Worm (Caenorhabditis elegans) whole organism, L4 larva: Measurements from ENCODE around the gene F40A3.3.

ENCODE experiments used
- F26F4.8 ChIP-seq: fragments of 200-800 bp; sonication (Bioruptor generic); conservative IDR thresholded peaks from 2 replicates; pipeline ENCODE4 v1.3.6; 2022; ENCODE audit warnings: missing genetic modification characterization, missing compliant biosample characterization
- F37D6.2 ChIP-seq: sonication (generic microtip); optimal IDR thresholded peaks from 2 replicates; lab custom pipeline; 2016; ENCODE audit warnings: mild to moderate bottlenecking, missing genetic modification characterization, missing compliant biosample characterization
- F44E2.7 ChIP-seq: fragments of 200-800 bp; sonication (Bioruptor generic); IDR thresholded peaks from 2 replicates; pipeline ENCODE4 v2.1.2; 2022; ENCODE audit warnings: missing genetic modification characterization, missing compliant biosample characterization
- F49E8.2 ChIP-seq: sonication (generic microtip); optimal IDR thresholded peaks from 2 replicates; lab custom pipeline; 2016; ENCODE audit warnings: missing compliant biosample characterization, mild to moderate bottlenecking, missing genetic modification characterization, borderline replicate concordance
- R02D3.7 ChIP-seq: fragments of 150-350 bp; sonication (generic microtip); optimal IDR thresholded peaks from 3 replicates; lab custom pipeline; 2014; ENCODE audit warnings: missing biosample characterization, missing genetic modification characterization
- ZK337.2 ChIP-seq: fragments of 200-800 bp; sonication (Bioruptor generic); IDR thresholded peaks from 2 replicates; pipeline ENCODE4 v1.3.6; 2022; ENCODE audit warnings: missing genetic modification reagents, missing genetic modification characterization, missing compliant biosample characterization
- ZK546.5 ChIP-seq, 2 experiments: sonication (generic microtip); optimal IDR thresholded peaks; 2 replicates each; lab custom pipeline; 2017; ENCODE audit warnings: missing biosample characterization in 2 of 2, missing genetic modification characterization in 2 of 2
- aha-1 ChIP-seq: fragments of 150-350 bp; peaks from one replicate; lab custom pipeline; 2014; ENCODE audit warnings: missing biosample characterization, missing genetic modification characterization
- aly-2 ChIP-seq: sonication (generic microtip); optimal IDR thresholded peaks from 2 replicates; lab custom pipeline; 2018; ENCODE audit warnings: missing biosample characterization, missing genetic modification characterization
- ceh-32 ChIP-seq: sonication (generic microtip); optimal IDR thresholded peaks from 2 replicates; lab custom pipeline; 2016; ENCODE audit warnings: mild to moderate bottlenecking, missing genetic modification characterization, missing compliant biosample characterization; ENCODE audit not compliant: poor library complexity
- ceh-44 ChIP-seq: fragments of 200-800 bp; sonication (Bioruptor generic); IDR thresholded peaks from 2 replicates; pipeline ENCODE4 v1.3.6; 2022; ENCODE audit warnings: missing genetic modification reagents, missing genetic modification characterization, missing compliant biosample characterization
- ceh-62 ChIP-seq: sonication (generic microtip); optimal IDR thresholded peaks from 2 replicates; lab custom pipeline; 2017; ENCODE audit warnings: missing biosample characterization, missing genetic modification characterization
- ceh-82 ChIP-seq: sonication (generic microtip); optimal IDR thresholded peaks from 2 replicates; lab custom pipeline; 2017; ENCODE audit warnings: missing biosample characterization, missing genetic modification characterization
- ctbp-1 ChIP-seq: fragments of 200-800 bp; sonication (Bioruptor generic); IDR thresholded peaks from 2 replicates; pipeline ENCODE4 v1.3.6; 2022; ENCODE audit warnings: missing genetic modification reagents, missing genetic modification characterization, missing compliant biosample characterization
- daf-16 ChIP-seq, 3 experiments: sonication (generic microtip); optimal IDR thresholded peaks; 2 replicates each; lab custom pipeline; 2016 to 2017; ENCODE audit warnings: missing genetic modification characterization in 3 of 3, missing genetic modification reagents in 3 of 3, mild to moderate bottlenecking in 2 of 3, missing compliant biosample characterization in 2 of 3, missing biosample characterization in 1 of 3, moderate library complexity in 1 of 3
- dmd-6 ChIP-seq: fragments of 200-800 bp; sonication (Bioruptor generic); IDR thresholded peaks from 2 replicates; pipeline ENCODE4 v1.3.6; 2022; ENCODE audit warnings: missing genetic modification reagents, missing genetic modification characterization, missing compliant biosample characterization
- fos-1 ChIP-seq: fragments of 150-350 bp; optimal IDR thresholded peaks from 2 replicates; lab custom pipeline; 2014; ENCODE audit warnings: missing biosample characterization, missing genetic modification characterization
- gei-8 ChIP-seq: fragments of 200-800 bp; sonication (Bioruptor generic); optimal IDR thresholded peaks from 2 replicates; lab custom pipeline; 2018; ENCODE audit warnings: mild to moderate bottlenecking, missing genetic modification characterization, missing compliant biosample characterization
- hlh-11 ChIP-seq: fragments of 200-800 bp; sonication (Bioruptor generic); optimal IDR thresholded peaks from 2 replicates; lab custom pipeline; 2018; ENCODE audit warnings: mild to moderate bottlenecking, missing genetic modification characterization, missing compliant biosample characterization
- hlh-30 ChIP-seq: sonication (generic microtip); optimal IDR thresholded peaks from 2 replicates; lab custom pipeline; 2017; ENCODE audit warnings: antibody characterized with exemption, mild to moderate bottlenecking, missing genetic modification characterization, missing compliant biosample characterization; ENCODE audit not compliant: insufficient read depth
- hmg-1.1 ChIP-seq: fragments of 200-800 bp; sonication (Bioruptor generic); IDR thresholded peaks from 2 replicates; pipeline ENCODE4 v1.3.6; 2022; ENCODE audit warnings: missing genetic modification reagents, missing genetic modification characterization, missing compliant biosample characterization
- jun-1 ChIP-seq: fragments of 150-350 bp; optimal IDR thresholded peaks from 2 replicates; lab custom pipeline; 2014; ENCODE audit warnings: missing biosample characterization, missing genetic modification reagents, missing genetic modification characterization
- lim-7 ChIP-seq: fragments of 200-800 bp; sonication (Bioruptor generic); IDR thresholded peaks from 2 replicates; pipeline ENCODE4 v1.3.6; 2022; ENCODE audit warnings: missing genetic modification characterization, missing compliant biosample characterization
- lin-15B ChIP-seq: fragments of 150-350 bp; sonication (generic microtip); optimal IDR thresholded peaks from 3 replicates; lab custom pipeline; 2014; ENCODE audit warnings: missing biosample characterization, missing genetic modification characterization
- lin-38 ChIP-seq: fragments of 200-800 bp; sonication (Bioruptor generic); IDR thresholded peaks from 2 replicates; pipeline ENCODE4 v1.3.6; 2022; ENCODE audit warnings: missing genetic modification reagents, missing genetic modification characterization, missing compliant biosample characterization
- lir-3 ChIP-seq: sonication (generic microtip); optimal IDR thresholded peaks from 2 replicates; lab custom pipeline; 2016; ENCODE audit warnings: mild to moderate bottlenecking, missing genetic modification characterization, missing compliant biosample characterization
- lsy-2 ChIP-seq, 2 experiments: fragments of 150-350 bp in 1 of 2; sonication (generic microtip) in 1 of 2; optimal IDR thresholded peaks; 2 replicates each; lab custom pipeline; 2014 to 2017; ENCODE audit warnings: missing biosample characterization in 2 of 2, missing genetic modification characterization in 2 of 2
- mes-2 ChIP-seq: sonication (generic microtip); optimal IDR thresholded peaks from 2 replicates; lab custom pipeline; 2016; ENCODE audit warnings: missing genotype, mild to moderate bottlenecking, missing genetic modification characterization, missing compliant biosample characterization; ENCODE audit not compliant: poor library complexity, severe bottlenecking
- mxl-2 ChIP-seq: fragments of 200-800 bp; sonication (Bioruptor generic); conservative IDR thresholded peaks from 2 replicates; pipeline ENCODE4 v1.3.6; 2022; ENCODE audit warnings: missing genetic modification reagents, missing genetic modification characterization, missing compliant biosample characterization
- nhr-10 ChIP-seq: fragments of 150-350 bp; optimal IDR thresholded peaks from 2 replicates; lab custom pipeline; 2014; ENCODE audit warnings: missing biosample characterization, missing genetic modification characterization
- nhr-102 ChIP-seq: sonication (generic microtip); optimal IDR thresholded peaks from 2 replicates; lab custom pipeline; 2016; ENCODE audit warnings: mild to moderate bottlenecking, missing genetic modification characterization, moderate library complexity, missing compliant biosample characterization
- nhr-111 ChIP-seq: fragments of 200-800 bp; sonication (Bioruptor generic); optimal IDR thresholded peaks from 2 replicates; lab custom pipeline; 2018; ENCODE audit warnings: mild to moderate bottlenecking, missing genetic modification characterization, missing compliant biosample characterization
- nhr-237 ChIP-seq: sonication (generic microtip); optimal IDR thresholded peaks from 2 replicates; lab custom pipeline; 2017; ENCODE audit warnings: missing biosample characterization, missing genetic modification characterization
- nhr-6 ChIP-seq: fragments of 150-350 bp; optimal IDR thresholded peaks from 2 replicates; lab custom pipeline; 2014; ENCODE audit warnings: missing biosample characterization, missing genetic modification characterization
- pha-4 ChIP-seq, 2 experiments: fragments of 150-350 bp in 1 of 2; fragments of 200-800 bp in 1 of 2; sonication (Bioruptor generic) in 1 of 2; IDR thresholded peaks in 1 of 2; optimal IDR thresholded peaks in 1 of 2; 2 replicates each; pipeline versions ENCODE4 v1.3.6 to Lab custom; 2014 to 2022; ENCODE audit warnings: missing genetic modification characterization in 2 of 2, missing genetic modification reagents in 2 of 2, missing biosample characterization in 1 of 2, missing compliant biosample characterization in 1 of 2
- php-3 ChIP-seq: fragments of 200-800 bp; sonication (Bioruptor generic); IDR thresholded peaks from 2 replicates; pipeline ENCODE4 v1.3.6; 2022; ENCODE audit warnings: missing genetic modification reagents, missing genetic modification characterization, missing compliant biosample characterization
- pqm-1 ChIP-seq: sonication (generic microtip); optimal IDR thresholded peaks from 2 replicates; lab custom pipeline; 2017; ENCODE audit warnings: missing biosample characterization, missing genetic modification characterization
- rbr-2 ChIP-seq: sonication (generic microtip); optimal IDR thresholded peaks from 2 replicates; lab custom pipeline; 2016; ENCODE audit warnings: missing genotype, missing genetic modification characterization, missing compliant biosample characterization
- skn-1 ChIP-seq: fragments of 150-350 bp; optimal IDR thresholded peaks from 2 replicates; lab custom pipeline; 2014; ENCODE audit warnings: missing biosample characterization, missing genetic modification characterization
- spr-1 ChIP-seq: sonication (generic microtip); optimal IDR thresholded peaks from 2 replicates; lab custom pipeline; 2016; ENCODE audit warnings: mild to moderate bottlenecking, missing genetic modification characterization, missing compliant biosample characterization
- spr-3 ChIP-seq: fragments of 200-800 bp; sonication (Bioruptor generic); optimal IDR thresholded peaks from 2 replicates; lab custom pipeline; 2018; ENCODE audit warnings: mild to moderate bottlenecking, missing genetic modification characterization, missing compliant biosample characterization
- unc-130 ChIP-seq: sonication (generic microtip); optimal IDR thresholded peaks from 2 replicates; lab custom pipeline; 2016; ENCODE audit warnings: missing genetic modification reagents, missing genetic modification characterization, missing compliant biosample characterization
- vab-7 ChIP-seq: fragments of 200-800 bp; sonication (Bioruptor generic); IDR thresholded peaks from 2 replicates; pipeline ENCODE4 v1.3.6; 2022; ENCODE audit warnings: missing genetic modification reagents, missing genetic modification characterization, missing compliant biosample characterization
- zip-11 ChIP-seq: fragments of 200-800 bp; sonication (Bioruptor generic); IDR thresholded peaks from 2 replicates; pipeline ENCODE4 v1.3.6; 2022; ENCODE audit warnings: missing genetic modification characterization, missing compliant biosample characterization
- ztf-11 ChIP-seq: fragments of 150-350 bp; optimal IDR thresholded peaks from 2 replicates; lab custom pipeline; 2014; ENCODE audit warnings: missing biosample characterization, missing genetic modification characterization

F40A3.3 gene

DNA sequence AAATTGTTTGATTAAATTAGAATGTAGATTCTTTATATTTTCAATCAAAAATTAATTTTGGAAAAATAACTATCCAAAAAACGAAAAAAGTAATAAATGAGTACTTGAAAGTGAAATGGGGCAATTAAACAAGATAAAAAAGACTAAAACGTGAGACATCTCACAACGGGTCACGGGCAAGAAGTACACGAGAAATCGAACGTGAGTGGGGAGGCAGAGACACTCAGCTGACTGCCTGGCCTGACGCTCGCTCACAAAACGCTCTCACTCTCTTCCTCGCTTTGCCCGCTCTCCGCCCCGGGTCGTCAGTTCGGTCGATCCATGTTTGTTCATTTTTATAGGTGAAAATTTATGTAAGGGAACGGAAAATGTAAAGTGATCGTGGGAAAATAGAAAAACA is 29.0 kb upstream of the F40A3.3 start (continued):
- peak; percentile 97 for TF ChIP-seq hlh-30 (tag; lab: Kevin White, UChicago)
- TF ChIP-seq R02D3.7 (tag; lab: Kevin White, UChicago), result no peak
- peak; percentile 42 for TF ChIP-seq mes-2
- no peak for TF ChIP-seq jun-1 (tag; lab: Kevin White, UChicago)
- no peak for TF ChIP-seq rbr-2

DNA sequence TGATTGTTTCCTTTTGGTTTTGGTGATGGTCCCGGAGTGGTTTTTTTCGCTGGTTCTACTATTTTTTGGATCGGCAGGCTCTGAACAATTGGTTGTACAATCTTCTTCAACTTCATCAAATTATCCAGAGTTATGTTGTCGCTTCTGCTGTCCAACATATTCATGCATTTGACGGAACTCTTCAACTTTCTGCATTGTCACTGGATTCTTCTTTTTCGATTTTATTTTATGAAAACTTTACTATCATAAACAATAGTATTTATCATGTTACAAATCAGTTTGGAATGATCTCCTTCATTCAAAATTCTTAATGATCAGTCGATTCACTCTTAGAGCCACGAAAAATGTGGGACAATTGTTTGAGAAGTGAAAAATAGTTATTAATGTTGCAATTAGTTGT is 25.2 kb upstream of the F40A3.3 start:
- TF ChIP-seq ctbp-1 (no peak), aha-1 (tag; lab: Kevin White, UChicago) (peak; percentile 84), lin-15B (no peak), spr-3 (GFP tag; lab: Kevin White, UChicago) (no peak), lin-38 (GFP tag; lab: Robert Waterston, UW) (peak; percentile 36; the same call in 1 of the 2 replicates), F49E8.2 (tag; lab: Kevin White, UChicago) (peak; percentile 9)

DNA sequence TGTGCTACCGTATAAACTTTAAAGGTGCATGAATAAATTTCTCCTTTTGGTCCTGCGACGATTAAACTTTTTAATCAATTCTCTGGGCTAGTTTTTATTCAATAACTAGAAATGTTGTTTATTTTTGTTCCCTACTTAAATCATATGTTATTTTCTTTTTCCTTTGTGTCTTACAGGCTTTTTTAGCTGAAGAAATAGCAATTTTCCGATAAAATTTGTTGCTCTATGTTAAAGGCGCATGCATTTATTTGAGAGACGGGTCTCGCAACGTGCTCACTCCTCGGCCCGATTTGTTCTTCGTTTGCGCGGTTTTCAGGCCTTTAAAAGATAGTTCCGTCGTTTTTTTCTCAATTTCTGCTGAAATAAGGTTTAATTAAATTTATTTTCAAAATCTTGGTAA is 23.3 kb upstream of the F40A3.3 start:
- TF ChIP-seq nhr-6 (peak; percentile 52), ctbp-1 (no peak), daf-16 (GFP tag; optimal IDR thresholded peaks at IDR 0.05; lab: Kevin White, UChicago) (no peak), daf-16 (tag; optimal IDR thresholded peaks at IDR 0.05; lab: Kevin White, UChicago) (peak; percentile 25), nhr-237 (no peak), lin-38 (GFP tag; lab: Robert Waterston, UW) (0 out of 2 replicates have a peak, but pooled peaks have one; percentile 22), hmg-1.1 (GFP tag; lab: Robert Waterston, UW) (0 out of 2 replicates have a peak, but pooled peaks have one; percentile 34), pqm-1 (tag; lab: Kevin White, UChicago) (no peak), mes-2 (peak; percentile 24), lsy-2 (tag; optimal IDR thresholded peaks at IDR 0.05; lab: Kevin White, UChicago) (peak in 1 of 2 experiments; percentile 27), ceh-32 (tag; lab: Kevin White, UChicago) (no peak)

DNA sequence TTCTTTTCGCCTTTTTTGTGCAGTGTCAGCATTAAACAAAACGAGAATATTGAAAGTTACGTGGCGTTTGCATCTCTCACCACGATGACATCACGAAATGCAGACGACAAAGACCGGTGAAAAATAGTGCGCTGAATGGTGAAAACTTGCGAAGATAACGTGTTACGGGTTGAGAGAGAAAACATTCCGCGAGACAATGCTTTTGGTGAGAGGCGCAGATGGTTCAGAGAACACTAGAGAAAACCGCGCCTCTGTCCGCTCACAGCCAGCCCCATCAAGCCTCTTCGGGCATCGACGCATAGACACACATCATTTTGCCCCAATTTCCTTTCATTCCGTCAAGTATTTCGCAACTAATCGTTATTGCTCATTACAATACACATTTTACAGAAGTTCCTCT is 22.6 kb upstream of the F40A3.3 start, which contains the start of the genes C37C3.9 and C37C3.18:
Gene C37C3.9, minus strand, starts transcription at position 98 of the 400 bp plus-strand sequence.
Gene C37C3.18, plus strand, starts transcription at position 391 of the 400 bp plus-strand sequence.
- TF ChIP-seq zip-11 (no peak), ceh-62 (tag; lab: Kevin White, UChicago) (no peak), hlh-11 (tag; lab: Kevin White, UChicago) (peak; percentile 88), F37D6.2 (peak; percentile 12), lir-3 (tag; lab: Kevin White, UChicago) (no peak), mxl-2 (GFP tag; lab: Robert Waterston, UW) (no peak), F49E8.2 (tag; lab: Kevin White, UChicago) (no peak), F44E2.7 (GFP tag; lab: Robert Waterston, UW) (no peak), aly-2 (tag; lab: Kevin White, UChicago) (no peak), spr-1 (tag; lab: Kevin White, UChicago) (peak; percentile 2), skn-1 (tag; lab: Kevin White, UChicago) (no peak), nhr-102 (tag; lab: Kevin White, UChicago) (peak; percentile 60), gei-8 (GFP tag; lab: Kevin White, UChicago) (no peak), dmd-6 (GFP tag; lab: Robert Waterston, UW) (peak; percentile 84), R02D3.7 (tag; lab: Kevin White, UChicago) (no peak), pha-4 (GFP tag; IDR thresholded peaks at IDR 0.05; lab: Robert Waterston, UW) (0 out of 2 replicates have a peak, but pooled peaks have one; percentile 39), pha-4 (tag; optimal IDR thresholded peaks at IDR 0.05; lab: Kevin White, UChicago) (no peak), nhr-10 (tag; lab: Kevin White, UChicago) (no peak), ctbp-1 (no peak; the same call in 1 of the 2 replicates), vab-7 (GFP tag; lab: Robert Waterston, UW) (no peak), ZK337.2 (GFP tag; lab: Robert Waterston, UW) (no peak), ceh-82 (tag; lab: Kevin White, UChicago) (no peak), ZK546.5 (tag; optimal IDR thresholded peaks at IDR 0.05; lab: Kevin White, UChicago) (no peak), F26F4.8 (GFP tag; lab: Robert Waterston, UW) (no peak), nhr-111 (GFP tag; lab: Kevin White, UChicago) (no peak), unc-130 (no peak), lim-7 (GFP tag; lab: Robert Waterston, UW) (no peak), ztf-11 (tag; lab: Kevin White, UChicago) (no peak), fos-1 (tag; lab: Kevin White, UChicago) (no peak), ceh-44 (no peak), daf-16 (GFP tag; optimal IDR thresholded peaks at IDR 0.05; lab: Kevin White, UChicago) (no peak), daf-16 (tag; optimal IDR thresholded peaks at IDR 0.05; lab: Kevin White, UChicago) (peak; percentile 77), php-3 (no peak)
